Worm (Caenorhabditis elegans): ENCODE results near the gene cpg-7.

cpg-7 gene

ce11 chrII:14106164-14106563 lies 2.9 kb downstream of the cpg-7 start:
- TF ChIP-seq attf-6 (GFP tag; IDR thresholded peaks at IDR 0.05): no peak

- no peak for TF ChIP-seq nhr-120 (GFP tag; IDR thresholded peaks at IDR 0.05)
- TF ChIP-seq lsy-27 (tag; optimal IDR thresholded peaks at IDR 0.05; ENCODE audit: borderline replicate concordance, insufficient read depth): no peak
- no peak for TF ChIP-seq F23B12.7 (tag; optimal IDR thresholded peaks at IDR 0.05; ENCODE audit: insufficient read depth)
- no peak for TF ChIP-seq tlf-1 (GFP tag; optimal IDR thresholded peaks at IDR 0.05)
- TF ChIP-seq ceh-27 (GFP tag; optimal IDR thresholded peaks at IDR 0.05): no peak
- no peak for TF ChIP-seq tbx-9 (tag; optimal IDR thresholded peaks at IDR 0.05; ENCODE audit: borderline replicate concordance)
- TF ChIP-seq ztf-18 (tag; optimal IDR thresholded peaks at IDR 0.05): no peak
- no peak for TF ChIP-seq ztf-6 (GFP tag; IDR thresholded peaks at IDR 0.05)
- TF ChIP-seq ceh-79 (tag; optimal IDR thresholded peaks at IDR 0.05): no peak
- TF ChIP-seq hlh-26 (GFP tag; conservative IDR thresholded peaks at IDR 0.05): no peak
Measured at ce11 chrII:14104470-14104869, 4.6 kb downstream of the cpg-7 start, which contains the start of gene gur-4. TSS of gene gur-4 (plus strand) at chrII:14104770.

ce11 chrII:14102112-14102511 lies 6.9 kb downstream of the cpg-7 start:
- TF ChIP-seq zfh-2 (GFP tag; conservative IDR thresholded peaks at IDR 0.05) (no peak), sea-2 (GFP tag; IDR thresholded peaks at IDR 0.05) (no peak), hmg-1.2 (GFP tag; IDR thresholded peaks at IDR 0.05) (peak; percentile 37; the same call in 1 of the 2 replicates), ceh-100 (GFP tag; IDR thresholded peaks at IDR 0.05) (no peak), ekl-4 (GFP tag; IDR thresholded peaks at IDR 0.05) (no peak), attf-5 (GFP tag; optimal IDR thresholded peaks at IDR 0.05) (no peak)

ce11 chrII:14100963-14101362 lies 8.1 kb downstream of the cpg-7 start, which contains the start of gene bkip-1:
TSS of gene bkip-1 (plus strand) at chrII:14101263.
- no peak for TF ChIP-seq ztf-3 (GFP tag; optimal IDR thresholded peaks at IDR 0.05)
- TF ChIP-seq rpc-1 (optimal IDR thresholded peaks at IDR 0.05): no peak
- no peak for TF ChIP-seq rpc-1 (tag; optimal IDR thresholded peaks at IDR 0.05)
- no peak for TF ChIP-seq nfya-1 (tag; optimal IDR thresholded peaks at IDR 0.05; ENCODE audit: borderline replicate concordance, insufficient read depth)
- TF ChIP-seq madf-10 (tag; optimal IDR thresholded peaks at IDR 0.05): no peak
- TF ChIP-seq ztf-22 (GFP tag; optimal IDR thresholded peaks at IDR 0.05): no peak
- no peak for TF ChIP-seq nfya-2 (GFP tag; IDR thresholded peaks at IDR 0.05)
- no peak for TF ChIP-seq snpc-4 (GFP tag; optimal IDR thresholded peaks at IDR 0.05)
- no peak for TF ChIP-seq snpc-4 (tag; optimal IDR thresholded peaks at IDR 0.05)
- TF ChIP-seq B0336.3 (GFP tag; IDR thresholded peaks at IDR 0.05): no peak
- TF ChIP-seq C17E4.6 (GFP tag; IDR thresholded peaks at IDR 0.05): no peak
- TF ChIP-seq aptf-3 (GFP tag; IDR thresholded peaks at IDR 0.05): no peak
- no peak for TF ChIP-seq lir-1 (GFP tag; conservative IDR thresholded peaks at IDR 0.05)
- no peak for TF ChIP-seq egl-44 (GFP tag; IDR thresholded peaks at IDR 0.05)
- no peak for TF ChIP-seq repo-1 (tag; optimal IDR thresholded peaks at IDR 0.05)
- no peak for TF ChIP-seq T26A5.8 (tag; optimal IDR thresholded peaks at IDR 0.05)
- TF ChIP-seq cebp-1 (GFP tag; IDR thresholded peaks at IDR 0.05): no peak
- no peak for TF ChIP-seq cebp-1 (tag; optimal IDR thresholded peaks at IDR 0.05)
- TF ChIP-seq F49E8.2 (tag; optimal IDR thresholded peaks at IDR 0.05; ENCODE audit: insufficient read depth): no peak
- no peak for TF ChIP-seq Y53F4B.3 (GFP tag; IDR thresholded peaks at IDR 0.05)
- TF ChIP-seq ceh-27 (GFP tag; optimal IDR thresholded peaks at IDR 0.05): no peak
- no peak for TF ChIP-seq lin-40 (tag; optimal IDR thresholded peaks at IDR 0.05)
- no peak for TF ChIP-seq somi-1 (GFP tag; optimal IDR thresholded peaks at IDR 0.05)

Data from whole organism, young adult.